Fruit fly (Drosophila melanogaster): Measurements from ENCODE around the gene CG15533.

The CG15533 gene

dm6 chr3R:30391950-30392349 lies 36.7 kb upstream of the CG15533 start (continued):
- TF ChIP-seq lola (GFP tag; optimal IDR thresholded peaks at IDR 0.05): peak in 1 of 3 experiments; percentile 2
- no peak for TF ChIP-seq CG12659 (GFP tag; optimal IDR thresholded peaks at IDR 0.05)
- TF ChIP-seq HmgD (GFP tag; optimal IDR thresholded peaks at IDR 0.05): no peak
- TF ChIP-seq crc (GFP tag; optimal IDR thresholded peaks at IDR 0.05): no peak
- TF ChIP-seq jing (GFP tag; optimal IDR thresholded peaks at IDR 0.05): no peak
- TF ChIP-seq CG8765 (GFP tag; IDR thresholded peaks at IDR 0.05): no peak
- TF ChIP-seq CG13424 (tag; optimal IDR thresholded peaks at IDR 0.05): no peak
- TF ChIP-seq MESR4 (GFP tag; optimal IDR thresholded peaks at IDR 0.05): no peak
- TF ChIP-seq row (GFP tag; IDR thresholded peaks at IDR 0.05): peak; percentile 26; the same call in 1 of the 3 replicates
- TF ChIP-seq seq (GFP tag; IDR thresholded peaks at IDR 0.05): 0 out of 2 replicates have a peak, but pooled peaks have one; percentile 28
- no peak for TF ChIP-seq CG6175 (GFP tag; IDR thresholded peaks at IDR 0.05)
- peak; percentile 38 for TF ChIP-seq CG10979 (tag; optimal IDR thresholded peaks at IDR 0.05)
- TF ChIP-seq CG6254 (GFP tag; optimal IDR thresholded peaks at IDR 0.05): no peak
- no peak for TF ChIP-seq sqz (GFP tag; optimal IDR thresholded peaks at IDR 0.05)
- TF ChIP-seq CG11085 (GFP tag; IDR thresholded peaks at IDR 0.05): no peak
- TF ChIP-seq tap (tag; optimal IDR thresholded peaks at IDR 0.05): peak; percentile 6
- TF ChIP-seq CG30431 (GFP tag; optimal IDR thresholded peaks at IDR 0.05): no peak
- TF ChIP-seq gro (GFP tag; optimal IDR thresholded peaks at IDR 0.05): no peak
- no peak for TF ChIP-seq CG10462 (GFP tag; optimal IDR thresholded peaks at IDR 0.05)
- TF ChIP-seq oc (tag; optimal IDR thresholded peaks at IDR 0.05): no peak
- TF ChIP-seq CoRest (tag; optimal IDR thresholded peaks at IDR 0.05): no peak
- TF ChIP-seq CG10147 (GFP tag; optimal IDR thresholded peaks at IDR 0.05): no peak
- TF ChIP-seq CG10959 (GFP tag; IDR thresholded peaks at IDR 0.05): no peak
- no peak for TF ChIP-seq tll (GFP tag; optimal IDR thresholded peaks at IDR 0.05)
- no peak for TF ChIP-seq sna (GFP tag; IDR thresholded peaks at IDR 0.05; ENCODE audit: partially characterized antibody)
- no peak for TF ChIP-seq CG12104 (GFP tag; optimal IDR thresholded peaks at IDR 0.05)
- TF ChIP-seq Bdp1 (GFP tag; optimal IDR thresholded peaks at IDR 0.05): no peak
- no peak for TF ChIP-seq Fer2 (tag; optimal IDR thresholded peaks at IDR 0.05)
- TF ChIP-seq phol (tag; optimal IDR thresholded peaks at IDR 0.05): peak; percentile 30
- TF ChIP-seq CG7987 (GFP tag; optimal IDR thresholded peaks at IDR 0.05): no peak
- TF ChIP-seq salm (tag; optimal IDR thresholded peaks at IDR 0.05): no peak
- TF ChIP-seq dmrt11E (tag; optimal IDR thresholded peaks at IDR 0.05): peak; percentile 51
- no peak for TF ChIP-seq NFAT (GFP tag; IDR thresholded peaks at IDR 0.05)
- TF ChIP-seq sens (GFP tag): peak; percentile 87
- TF ChIP-seq CG2199 (GFP tag; IDR thresholded peaks at IDR 0.05): no peak
- TF ChIP-seq CG2712 (tag; optimal IDR thresholded peaks at IDR 0.05): peak; percentile 32
- TF ChIP-seq Gsc (GFP tag; IDR thresholded peaks at IDR 0.05): no peak
- no peak for TF ChIP-seq Sox100B (GFP tag; optimal IDR thresholded peaks at IDR 0.05)
- TF ChIP-seq CG10654 (GFP tag; optimal IDR thresholded peaks at IDR 0.05): no peak
- TF ChIP-seq HLH4C (GFP tag; IDR thresholded peaks at IDR 0.05; ENCODE audit: partially characterized antibody): no peak
- no peak for TF ChIP-seq CG4282 (GFP tag; optimal IDR thresholded peaks at IDR 0.05)
- no peak for TF ChIP-seq CG1529 (GFP tag; optimal IDR thresholded peaks at IDR 0.05)
- TF ChIP-seq CG8944 (GFP tag; optimal IDR thresholded peaks at IDR 0.05): no peak
- TF ChIP-seq Dfd (GFP tag; optimal IDR thresholded peaks at IDR 0.05): no peak
- no peak for TF ChIP-seq Hand (GFP tag; optimal IDR thresholded peaks at IDR 0.05)
- no peak for TF ChIP-seq CG7357 (GFP tag; IDR thresholded peaks at IDR 0.05)
- TF ChIP-seq ERR (GFP tag; optimal IDR thresholded peaks at IDR 0.05): no peak
- TF ChIP-seq prd (optimal IDR thresholded peaks at IDR 0.05): no peak
- peak; percentile 64; the same call in 2 of the 3 replicates for TF ChIP-seq prd (GFP tag; IDR thresholded peaks at IDR 0.05)
- no peak for TF ChIP-seq psq (GFP tag; optimal IDR thresholded peaks at IDR 0.05)
- no peak for TF ChIP-seq CG5180 (GFP tag; optimal IDR thresholded peaks at IDR 0.05)

Measured in whole organism, embryonic.